Fruit fly (Drosophila melanogaster) whole organism, wandering third instar larva: ENCODE data around the gene RSG7.

Experiments
- CrebA ChIP-seq: fragments of 200-800 bp; sonication (Bioruptor generic); optimal IDR thresholded peaks from 2 replicates; lab custom pipeline; 2016; ENCODE audit warnings: missing biosample characterization, mild to moderate bottlenecking, missing genetic modification characterization, borderline replicate concordance
- OdsH ChIP-seq: fragments of 200-800 bp; sonication (Bioruptor generic); optimal IDR thresholded peaks from 2 replicates; lab custom pipeline; 2016; ENCODE audit warnings: missing biosample characterization, mild to moderate bottlenecking, missing genetic modification characterization
- Sp1 ChIP-seq: fragments of 200-800 bp; sonication (Bioruptor generic); optimal IDR thresholded peaks from 3 replicates; lab custom pipeline; 2019; ENCODE audit warnings: missing biosample characterization, mild to moderate bottlenecking, missing genetic modification characterization, moderate library complexity
- h ChIP-seq: fragments of 200-800 bp; sonication (Bioruptor generic); optimal IDR thresholded peaks from 3 replicates; lab custom pipeline; 2016; ENCODE audit warnings: missing biosample characterization, mild to moderate bottlenecking, missing genetic modification characterization
- usp ChIP-seq: fragments of >200 bp; optimal IDR thresholded peaks from 2 replicates; lab custom pipeline; 2017; ENCODE audit warnings: missing biosample characterization, missing genetic modification characterization

DNA sequence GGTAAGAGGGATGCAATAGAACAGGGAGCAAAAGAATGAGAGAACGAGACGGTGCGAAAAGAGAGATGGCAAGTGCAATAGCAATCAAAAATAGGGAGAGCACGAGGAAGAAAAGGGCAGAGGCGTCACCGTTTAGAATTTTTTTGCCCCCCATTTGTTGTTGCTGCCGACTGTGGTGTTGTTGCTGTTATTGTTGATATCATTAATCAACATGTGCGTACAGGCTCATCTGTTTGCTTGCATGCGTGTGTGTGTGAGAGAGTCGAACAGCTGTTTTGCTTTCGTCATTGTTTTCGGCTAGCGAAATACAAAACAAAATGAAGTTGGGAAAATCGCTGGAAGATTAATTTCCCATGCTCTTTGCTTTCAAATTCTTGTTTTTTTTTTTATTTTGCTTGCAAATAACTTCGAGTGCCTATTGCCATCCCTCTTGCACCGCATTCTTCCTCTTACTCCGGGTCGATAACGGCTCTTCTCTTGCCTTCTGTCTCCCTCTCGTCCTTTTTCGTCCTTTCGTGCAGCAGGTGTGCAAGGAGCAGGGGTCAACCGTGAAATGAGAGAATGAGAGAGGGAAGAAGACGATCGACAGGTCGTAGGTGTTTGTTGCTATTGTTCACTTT, 51.0 kb downstream of the RSG7 start:
- TF ChIP-seq OdsH (GFP tag; lab: Kevin White, UChicago) (no peak), usp (GFP tag; lab: Kevin White, UChicago) (no peak), h (no peak), CrebA (no peak), Sp1 (GFP tag; lab: Kevin White, UChicago) (no peak)
